Worm (Caenorhabditis elegans) whole organism, young adult: ENCODE results near the gene B0035.15.
A peak's percentile ranks its signal among the peaks of the same experiment; 100 is the strongest.

Experiments
- B0261.1 ChIP-seq: sonication (generic microtip); optimal IDR thresholded peaks from 2 replicates; lab custom pipeline; 2016; ENCODE audit warnings: mild to moderate bottlenecking, missing genetic modification characterization, moderate library complexity, missing compliant biosample characterization
- F37B4.10 ChIP-seq: fragments of 200-800 bp; sonication (Bioruptor generic); IDR thresholded peaks from 2 replicates; pipeline ENCODE4 v1.3.6; 2022; ENCODE audit warnings: missing genetic modification characterization, missing compliant biosample characterization
- F49E8.2 ChIP-seq: sonication (generic microtip); optimal IDR thresholded peaks from 3 replicates; lab custom pipeline; 2017; ENCODE audit warnings: missing genetic modification characterization, mild to moderate bottlenecking, missing compliant biosample characterization, antibody characterized with exemption, moderate library complexity; ENCODE audit not compliant: insufficient read depth
- F55B11.4 ChIP-seq: sonication (generic microtip); optimal IDR thresholded peaks from 2 replicates; lab custom pipeline; 2016; ENCODE audit warnings: missing compliant biosample characterization, missing genetic modification characterization, borderline replicate concordance; ENCODE audit not compliant: insufficient read depth
- F57A8.1 ChIP-seq: fragments of 200-800 bp; sonication (Bioruptor generic); optimal IDR thresholded peaks from 2 replicates; lab custom pipeline; 2018; ENCODE audit warnings: mild to moderate bottlenecking, missing genetic modification characterization, moderate library complexity, missing compliant biosample characterization
- K11D2.4 ChIP-seq: fragments of 200-800 bp; sonication (Bioruptor generic); IDR thresholded peaks from 2 replicates; pipeline ENCODE4 v1.3.6; 2022; ENCODE audit warnings: missing genetic modification reagents, missing genetic modification characterization, missing compliant biosample characterization
- K12H6.12 ChIP-seq: fragments of 200-800 bp; sonication (Bioruptor generic); optimal IDR thresholded peaks from 2 replicates; lab custom pipeline; 2018; ENCODE audit warnings: mild to moderate bottlenecking, missing genetic modification characterization, missing compliant biosample characterization
- Y56A3A.18 ChIP-seq: fragments of 200-800 bp; sonication (Bioruptor generic); IDR thresholded peaks from 2 replicates; pipeline ENCODE4 v1.3.6; 2022; ENCODE audit warnings: missing genetic modification reagents, missing genetic modification characterization, missing compliant biosample characterization
- akir-1 ChIP-seq: fragments of 200-800 bp; sonication (Bioruptor generic); optimal IDR thresholded peaks from 2 replicates; lab custom pipeline; 2018; ENCODE audit warnings: mild to moderate bottlenecking, missing genetic modification characterization, moderate library complexity, missing compliant biosample characterization
- ccch-3 ChIP-seq: fragments of 200-800 bp; sonication (Bioruptor generic); optimal IDR thresholded peaks from 2 replicates; lab custom pipeline; 2018; ENCODE audit warnings: mild to moderate bottlenecking, missing genetic modification characterization, missing compliant biosample characterization
- cebp-1 ChIP-seq, 2 experiments: fragments of 200-800 bp in 1 of 2; sonication (Bioruptor generic) in 1 of 2; sonication (generic microtip) in 1 of 2; IDR thresholded peaks in 1 of 2; optimal IDR thresholded peaks in 1 of 2; 2 replicates each; pipeline versions ENCODE4 v1.3.6 to Lab custom; 2017 to 2022; ENCODE audit warnings: missing compliant biosample characterization in 2 of 2, missing genetic modification characterization in 2 of 2, mild to moderate bottlenecking in 1 of 2, missing genetic modification reagents in 1 of 2, moderate library complexity in 1 of 2
- cebp-2 ChIP-seq: fragments of 200-800 bp; sonication (Bioruptor generic); IDR thresholded peaks from 2 replicates; pipeline ENCODE4 v1.3.6; 2022; ENCODE audit warnings: missing genetic modification characterization, missing compliant biosample characterization
- ceh-100 ChIP-seq: fragments of 200-800 bp; sonication (Bioruptor generic); IDR thresholded peaks from 2 replicates; pipeline ENCODE4 v1.3.6; 2022; ENCODE audit warnings: missing genetic modification reagents, missing genetic modification characterization, missing compliant biosample characterization
- dox-1 ChIP-seq: fragments of 200-800 bp; sonication (Bioruptor generic); IDR thresholded peaks from 2 replicates; pipeline ENCODE4 v1.3.6; 2022; ENCODE audit warnings: missing genetic modification reagents, missing genetic modification characterization, missing compliant biosample characterization
- egl-44 ChIP-seq: fragments of 200-800 bp; sonication (Bioruptor generic); IDR thresholded peaks from 2 replicates; pipeline ENCODE4 v1.3.6; 2022; ENCODE audit warnings: missing genetic modification reagents, missing genetic modification characterization, missing compliant biosample characterization
- ekl-4 ChIP-seq: fragments of 200-800 bp; sonication (Bioruptor generic); IDR thresholded peaks from 2 replicates; pipeline ENCODE4 v1.3.6; 2022; ENCODE audit warnings: missing genetic modification reagents, missing genetic modification characterization, missing compliant biosample characterization
- ets-4 ChIP-seq: fragments of 200-800 bp; sonication (Bioruptor generic); optimal IDR thresholded peaks from 2 replicates; lab custom pipeline; 2018; ENCODE audit warnings: mild to moderate bottlenecking, missing genetic modification characterization, missing compliant biosample characterization
- him-1 ChIP-seq: sonication (generic microtip); optimal IDR thresholded peaks from 2 replicates; lab custom pipeline; 2016; ENCODE audit warnings: missing genotype, missing genetic modification reagents, missing genetic modification characterization, missing compliant biosample characterization
- hlh-26 ChIP-seq: fragments of 200-800 bp; sonication (Bioruptor generic); conservative IDR thresholded peaks from 2 replicates; pipeline ENCODE4 v1.3.6; 2022; ENCODE audit warnings: missing genetic modification reagents, missing genetic modification characterization, missing compliant biosample characterization
- hsf-1 ChIP-seq: fragments of 200-800 bp; sonication (Bioruptor generic); IDR thresholded peaks from 2 replicates; pipeline ENCODE4 v1.3.6; 2022; ENCODE audit warnings: missing genetic modification reagents, missing genetic modification characterization, missing compliant biosample characterization
- let-607 ChIP-seq, 2 experiments: fragments of 200-800 bp in 1 of 2; sonication (Bioruptor generic) in 1 of 2; sonication (generic microtip) in 1 of 2; optimal IDR thresholded peaks; 2 replicates each; lab custom pipeline; 2016 to 2018; ENCODE audit warnings: mild to moderate bottlenecking in 2 of 2, missing compliant biosample characterization in 2 of 2, missing genetic modification characterization in 2 of 2, moderate library complexity in 2 of 2, missing genotype in 1 of 2
- lsy-27 ChIP-seq: sonication (generic microtip); optimal IDR thresholded peaks from 2 replicates; lab custom pipeline; 2017; ENCODE audit warnings: missing genetic modification characterization, mild to moderate bottlenecking, missing compliant biosample characterization, antibody characterized with exemption, missing genotype, borderline replicate concordance; ENCODE audit not compliant: insufficient read depth
- madf-10 ChIP-seq: sonication (generic microtip); optimal IDR thresholded peaks from 2 replicates; lab custom pipeline; 2016; ENCODE audit warnings: mild to moderate bottlenecking, missing genetic modification characterization, missing compliant biosample characterization
- madf-6 ChIP-seq: fragments of 200-800 bp; sonication (Bioruptor generic); IDR thresholded peaks from 2 replicates; pipeline ENCODE4 v1.3.6; 2022; ENCODE audit warnings: missing genetic modification reagents, missing genetic modification characterization, missing compliant biosample characterization
- nhr-80 ChIP-seq: sonication (generic microtip); optimal IDR thresholded peaks from 2 replicates; lab custom pipeline; 2016; ENCODE audit warnings: missing genetic modification characterization, missing compliant biosample characterization
- pbrm-1 ChIP-seq: fragments of 200-800 bp; sonication (Bioruptor generic); IDR thresholded peaks from 2 replicates; pipeline ENCODE4 v1.3.6; 2022; ENCODE audit warnings: missing genetic modification reagents, missing genetic modification characterization, missing compliant biosample characterization
- rcor-1 ChIP-seq: fragments of 200-800 bp; sonication (Bioruptor generic); IDR thresholded peaks from 2 replicates; pipeline ENCODE4 v1.3.6; 2022; ENCODE audit warnings: missing genetic modification reagents, missing genetic modification characterization, missing compliant biosample characterization
- sdz-38 ChIP-seq: sonication (generic microtip); optimal IDR thresholded peaks from 2 replicates; lab custom pipeline; 2016; ENCODE audit warnings: missing genotype, missing genetic modification characterization, missing compliant biosample characterization
- tbp1 ChIP-seq: fragments of 200-800 bp; sonication (Bioruptor generic); optimal IDR thresholded peaks from 2 replicates; lab custom pipeline; 2018; ENCODE audit warnings: mild to moderate bottlenecking, missing genetic modification characterization, missing compliant biosample characterization
- zfh-2 ChIP-seq: fragments of 200-800 bp; sonication (Bioruptor generic); conservative IDR thresholded peaks from 2 replicates; pipeline ENCODE4 v1.3.6; 2022; ENCODE audit warnings: missing genetic modification reagents, missing genetic modification characterization, missing compliant biosample characterization
- ztf-18 ChIP-seq: sonication (generic microtip); optimal IDR thresholded peaks from 2 replicates; lab custom pipeline; 2016; ENCODE audit warnings: missing genotype, mild to moderate bottlenecking, missing genetic modification characterization, missing compliant biosample characterization
- ztf-26 ChIP-seq: sonication (generic microtip); optimal IDR thresholded peaks from 2 replicates; lab custom pipeline; 2017; ENCODE audit warnings: missing genetic modification characterization, missing compliant biosample characterization
- ztf-6 ChIP-seq: fragments of 200-800 bp; sonication (Bioruptor generic); IDR thresholded peaks from 2 replicates; pipeline ENCODE4 v1.3.6; 2022; ENCODE audit warnings: missing genetic modification reagents, missing genetic modification characterization, missing compliant biosample characterization

B0035.15 gene

ce11 chrIV:11306548-11306947, 8.5 kb upstream of the B0035.15 start, which contains the start of gene B0035.13:
Gene B0035.13 (minus strand): TSS chrIV:11306720.
- no peak for TF ChIP-seq B0261.1 (tag; lab: Kevin White, UChicago)
- no peak for TF ChIP-seq Y56A3A.18 (GFP tag; lab: Robert Waterston, UW)
- TF ChIP-seq nhr-80 (tag; lab: Kevin White, UChicago): peak; percentile 18
- TF ChIP-seq ceh-100 (GFP tag; lab: Robert Waterston, UW): no peak

- no peak for TF ChIP-seq F49E8.2 (tag; lab: Kevin White, UChicago)
These were observed 6.9 kb upstream of the B0035.15 start for ce11 chrIV:11304970-11305369.

ce11 chrIV:11296787-11297186, 1.3 kb downstream of the B0035.15 start, which contains the start of gene mttu-1:
Gene mttu-1 (minus strand): TSS chrIV:11296887.
- TF ChIP-seq ztf-6 (no peak), rcor-1 (no peak), F55B11.4 (tag; lab: Kevin White, UChicago) (no peak), K12H6.12 (tag; lab: Kevin White, UChicago) (no peak), B0261.1 (tag; lab: Kevin White, UChicago) (no peak), ekl-4 (GFP tag; lab: Robert Waterston, UW) (no peak), F37B4.10 (GFP tag; lab: Robert Waterston, UW) (no peak), K11D2.4 (GFP tag; lab: Robert Waterston, UW) (no peak), hlh-26 (no peak)

- TF ChIP-seq hsf-1 (GFP tag; lab: Robert Waterston, UW): no peak
- TF ChIP-seq cebp-1 (GFP tag; IDR thresholded peaks at IDR 0.05; lab: Robert Waterston, UW): no peak
- TF ChIP-seq cebp-1 (tag; optimal IDR thresholded peaks at IDR 0.05; lab: Kevin White, UChicago): peak; percentile 32
- peak; percentile 46 for TF ChIP-seq ets-4
- TF ChIP-seq F57A8.1: no peak
- TF ChIP-seq ceh-100 (GFP tag; lab: Robert Waterston, UW): no peak
- peak; percentile 91 for TF ChIP-seq nhr-80 (tag; lab: Kevin White, UChicago)
- peak; percentile 21 for TF ChIP-seq tbp1 (GFP tag; lab: Kevin White, UChicago)
- TF ChIP-seq sdz-38 (tag; lab: Kevin White, UChicago): no peak
- peak; percentile 62 for TF ChIP-seq dox-1 (GFP tag; lab: Robert Waterston, UW)
- no peak for TF ChIP-seq zfh-2 (GFP tag; lab: Robert Waterston, UW)
These were observed 9.1 kb downstream of the B0035.15 start for ce11 chrIV:11288965-11289364.

ce11 chrIV:11287511-11287910, 10.5 kb downstream of the B0035.15 start, which contains the start of gene F54D1.6:
Gene F54D1.6 (plus strand): TSS chrIV:11287811.
- TF ChIP-seq madf-6 (no peak), lsy-27 (tag; lab: Kevin White, UChicago) (no peak), akir-1 (GFP tag; lab: Kevin White, UChicago) (no peak), him-1 (no peak), ets-4 (no peak), ccch-3 (GFP tag; lab: Kevin White, UChicago) (no peak), egl-44 (GFP tag; lab: Robert Waterston, UW) (no peak), ztf-18 (no peak), let-607 (tag; optimal IDR thresholded peaks at IDR 0.05; lab: Kevin White, UChicago) (no peak), hlh-26 (no peak), madf-10 (tag; lab: Kevin White, UChicago) (no peak), pbrm-1 (GFP tag; lab: Robert Waterston, UW) (no peak), ekl-4 (GFP tag; lab: Robert Waterston, UW) (no peak), ztf-26 (no peak), cebp-2 (GFP tag; lab: Robert Waterston, UW) (no peak), Y56A3A.18 (GFP tag; lab: Robert Waterston, UW) (no peak)
